Worm (Caenorhabditis elegans) whole organism, midembryonic: ENCODE measurements around the gene ndua-8.

Source experiments
- T22C8.4 ChIP-seq: fragments of 200-800 bp; sonication (Bioruptor generic); IDR thresholded peaks from 2 replicates; pipeline ENCODE4 v1.3.6; 2022; ENCODE audit warnings: missing genetic modification characterization, missing compliant biosample characterization
- cog-1 ChIP-seq: sonication (generic microtip); optimal IDR thresholded peaks from 2 replicates; lab custom pipeline; 2016; ENCODE audit warnings: missing genetic modification characterization, missing compliant biosample characterization
- flt-1 ChIP-seq: fragments of 200-800 bp; sonication (Bioruptor generic); IDR thresholded peaks from 2 replicates; pipeline ENCODE4 v1.3.6; 2022; ENCODE audit warnings: missing genetic modification characterization, missing compliant biosample characterization
- klf-2 ChIP-seq: fragments of 200-800 bp; sonication (Bioruptor generic); conservative IDR thresholded peaks from 2 replicates; pipeline ENCODE4 v1.3.6; 2022; ENCODE audit warnings: missing genetic modification reagents, missing genetic modification characterization, missing compliant biosample characterization
- med-1 ChIP-seq: sonication (generic microtip); optimal IDR thresholded peaks from 2 replicates; lab custom pipeline; 2017; ENCODE audit warnings: missing genetic modification characterization, mild to moderate bottlenecking, missing compliant biosample characterization, antibody characterized with exemption, missing genetic modification reagents; ENCODE audit not compliant: insufficient read depth
- ref-1 ChIP-seq: fragments of 200-800 bp; sonication (Bioruptor generic); conservative IDR thresholded peaks from 2 replicates; pipeline ENCODE4 v1.3.6; 2022; ENCODE audit warnings: missing genetic modification reagents, missing genetic modification characterization, missing compliant biosample characterization
- tab-1 ChIP-seq: fragments of 200-800 bp; sonication (Bioruptor generic); IDR thresholded peaks from 2 replicates; pipeline ENCODE4 v1.3.6; 2022; ENCODE audit warnings: missing genetic modification characterization, missing compliant biosample characterization
- ztf-23 ChIP-seq: fragments of 200-800 bp; sonication (Bioruptor generic); IDR thresholded peaks from 2 replicates; pipeline ENCODE4 v1.3.6; 2022; ENCODE audit warnings: missing genetic modification reagents, missing genetic modification characterization, missing compliant biosample characterization
- ztf-29 ChIP-seq: fragments of 200-800 bp; sonication (Bioruptor generic); IDR thresholded peaks from 2 replicates; pipeline ENCODE4 v1.3.6; 2022; ENCODE audit warnings: missing genetic modification reagents, missing genetic modification characterization, missing compliant biosample characterization

Gene ndua-8

ce11 chrIII:2577982-2578381, 49.1 kb downstream of the ndua-8 start:
- TF ChIP-seq ref-1 (GFP tag; lab: Robert Waterston, UW), result no peak
- no peak for TF ChIP-seq klf-2 (GFP tag; lab: Robert Waterston, UW)
- no peak for TF ChIP-seq tab-1
- TF ChIP-seq ztf-29, result no peak
- no peak for TF ChIP-seq med-1 (GFP tag; lab: Kevin White, UChicago)
- TF ChIP-seq T22C8.4 (GFP tag; lab: Robert Waterston, UW), result no peak
- no peak for TF ChIP-seq cog-1 (tag; lab: Kevin White, UChicago)
- no peak for TF ChIP-seq flt-1 (GFP tag; lab: Robert Waterston, UW)
- TF ChIP-seq ztf-23 (GFP tag; lab: Robert Waterston, UW), result no peak

DNA sequence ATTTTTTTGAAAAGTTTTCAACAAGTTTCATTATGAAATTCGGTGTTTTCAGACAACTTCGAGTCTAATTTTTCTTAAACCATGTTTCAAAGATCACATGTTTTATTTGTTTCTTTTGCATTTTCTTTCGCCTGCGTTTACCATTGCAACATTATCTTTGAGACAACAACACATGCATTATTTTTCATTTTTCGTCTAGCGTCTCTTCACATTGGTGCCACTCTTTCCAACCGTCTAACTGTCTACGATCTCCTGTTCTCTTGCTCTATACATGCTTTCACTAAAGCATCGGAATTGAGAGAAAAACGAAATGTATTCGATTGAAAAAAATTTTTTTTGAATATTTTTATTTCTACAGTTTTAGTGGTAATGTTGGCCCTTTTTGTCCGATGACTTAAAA, 49.7 kb downstream of the ndua-8 start:
- peak; percentile 40 for TF ChIP-seq cog-1 (tag; lab: Kevin White, UChicago)
- TF ChIP-seq klf-2 (GFP tag; lab: Robert Waterston, UW), result no peak

DNA sequence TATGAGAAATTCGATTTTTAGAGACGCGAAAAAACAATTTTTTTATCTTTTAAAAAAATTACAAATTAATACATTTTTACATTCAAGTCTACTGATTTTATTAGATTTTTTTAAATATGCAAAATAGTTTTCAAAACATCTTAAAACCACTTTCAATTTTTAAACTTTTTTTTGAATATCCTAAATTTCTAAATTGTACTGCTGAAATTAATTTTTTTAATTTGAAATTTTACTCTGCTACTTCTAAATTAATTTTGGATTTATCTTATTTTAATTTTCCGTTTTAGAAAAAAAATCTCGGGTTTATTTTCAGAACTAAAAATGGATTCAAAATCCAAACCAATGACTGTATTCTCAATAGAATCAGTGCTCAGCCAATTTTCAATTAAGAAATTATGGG, 50.1 kb downstream of the ndua-8 start, which contains the start of gene Y71H2B.8:
Gene Y71H2B.8, plus strand, starts transcription at position 301 of the 400 bp plus-strand sequence.
- TF ChIP-seq klf-2 (GFP tag; lab: Robert Waterston, UW) (no peak), ztf-29 (no peak), cog-1 (tag; lab: Kevin White, UChicago) (no peak), flt-1 (GFP tag; lab: Robert Waterston, UW) (no peak), med-1 (GFP tag; lab: Kevin White, UChicago) (no peak), ztf-23 (GFP tag; lab: Robert Waterston, UW) (no peak), ref-1 (GFP tag; lab: Robert Waterston, UW) (no peak), tab-1 (no peak), T22C8.4 (GFP tag; lab: Robert Waterston, UW) (no peak)
